Fruit fly (Drosophila melanogaster) whole organism, embryonic: ENCODE data around the gene CG12379.

Experiments used
- Awh ChIP-seq: fragments of 200-800 bp; sonication (Bioruptor generic); IDR thresholded peaks from 2 replicates; pipeline ENCODE4, ENCODE4 v1.3.6; 2022; ENCODE audit warnings: missing biosample characterization, missing genetic modification characterization
- CG1233 ChIP-seq: fragments of 200-800 bp; sonication (Bioruptor generic); optimal IDR thresholded peaks from 4 replicates; lab custom pipeline; 2018; ENCODE audit warnings: missing biosample characterization, mild to moderate bottlenecking, missing genetic modification characterization
- CG12391 ChIP-seq: fragments of 200-800 bp; sonication (Bioruptor generic); optimal IDR thresholded peaks from 3 replicates; lab custom pipeline; 2018; ENCODE audit warnings: missing biosample characterization, mild to moderate bottlenecking, missing genetic modification characterization, moderate library complexity
- CG12744 ChIP-seq: fragments of 200-800 bp; sonication (Bioruptor generic); optimal IDR thresholded peaks from 2 replicates; lab custom pipeline; 2016; ENCODE audit warnings: missing biosample characterization, missing genetic modification characterization
- CG12769 ChIP-seq: fragments of 200-800 bp; sonication (Bioruptor generic); optimal IDR thresholded peaks from 2 replicates; lab custom pipeline; 2019; ENCODE audit warnings: missing biosample characterization, mild to moderate bottlenecking, missing genetic modification characterization, moderate library complexity
- CG13123 ChIP-seq: fragments of 200-800 bp; sonication (Bioruptor generic); optimal IDR thresholded peaks from 2 replicates; lab custom pipeline; 2016; ENCODE audit warnings: missing biosample characterization, missing genetic modification characterization
- CG13296 ChIP-seq: fragments of 200-800 bp; sonication (Bioruptor generic); optimal IDR thresholded peaks from 3 replicates; lab custom pipeline; 2018; ENCODE audit warnings: missing biosample characterization, mild to moderate bottlenecking, missing genetic modification characterization
- CG14710 ChIP-seq: fragments of 200-800 bp; sonication (Bioruptor generic); optimal IDR thresholded peaks from 3 replicates; lab custom pipeline; 2019; ENCODE audit warnings: missing biosample characterization, mild to moderate bottlenecking, missing genetic modification characterization, moderate library complexity
- CG14965 ChIP-seq: fragments of 200-800 bp; sonication (Bioruptor generic); optimal IDR thresholded peaks from 2 replicates; lab custom pipeline; 2016; ENCODE audit warnings: missing biosample characterization, missing genetic modification characterization, borderline replicate concordance
- CG15073 ChIP-seq: fragments of 200-800 bp; sonication (Bioruptor generic); optimal IDR thresholded peaks from 2 replicates; lab custom pipeline; 2016; ENCODE audit warnings: missing biosample characterization, missing genetic modification characterization
- CG1647 ChIP-seq: fragments of 200-800 bp; sonication (Bioruptor generic); optimal IDR thresholded peaks from 3 replicates; lab custom pipeline; 2016; ENCODE audit warnings: missing biosample characterization, missing genetic modification characterization
- CG16863 ChIP-seq: fragments of 200-800 bp; sonication (Bioruptor generic); optimal IDR thresholded peaks from 3 replicates; lab custom pipeline; 2016; ENCODE audit warnings: missing biosample characterization, missing genetic modification characterization
- CG30403 ChIP-seq: fragments of 200-800 bp; sonication (Bioruptor generic); optimal IDR thresholded peaks from 3 replicates; lab custom pipeline; 2016; ENCODE audit warnings: missing biosample characterization, missing genetic modification characterization
- CG34422 ChIP-seq: fragments of 200-800 bp; sonication (Bioruptor generic); IDR thresholded peaks from 3 replicates; pipeline ENCODE4 v1.3.6; 2022; ENCODE audit warnings: missing biosample characterization, missing genetic modification characterization
- CG4820 ChIP-seq: fragments of 200-800 bp; sonication (Bioruptor generic); optimal IDR thresholded peaks from 3 replicates; lab custom pipeline; 2016; ENCODE audit warnings: missing biosample characterization, missing genetic modification characterization
- CG5180 ChIP-seq: fragments of 200-800 bp; sonication (Bioruptor generic); optimal IDR thresholded peaks from 3 replicates; lab custom pipeline; 2017; ENCODE audit warnings: missing biosample characterization, missing genetic modification characterization, mild to moderate bottlenecking, moderate library complexity, missing genetic modification reagents
- CG6683 ChIP-seq: fragments of 200-800 bp; sonication (Bioruptor generic); optimal IDR thresholded peaks from 2 replicates; lab custom pipeline; 2017; ENCODE audit warnings: missing biosample characterization, mild to moderate bottlenecking, missing genetic modification characterization, missing genetic modification reagents
- CG6765 ChIP-seq: fragments of 200-800 bp; sonication (Bioruptor generic); optimal IDR thresholded peaks from 3 replicates; lab custom pipeline; 2017; ENCODE audit warnings: missing biosample characterization, mild to moderate bottlenecking, missing genetic modification characterization
- CG9817 ChIP-seq: fragments of 200-800 bp; sonication (Bioruptor generic); optimal IDR thresholded peaks from 2 replicates; lab custom pipeline; 2018; ENCODE audit warnings: missing biosample characterization, mild to moderate bottlenecking, missing genetic modification characterization, moderate library complexity
- CG9876 ChIP-seq: fragments of 200-800 bp; sonication (Bioruptor generic); optimal IDR thresholded peaks from 2 replicates; lab custom pipeline; 2016; ENCODE audit warnings: missing biosample characterization, missing genetic modification characterization
- Dll ChIP-seq: fragments of 200-800 bp; sonication (Bioruptor generic); IDR thresholded peaks from 4 replicates; pipeline ENCODE4 v1.3.6; 2022; ENCODE audit warnings: missing biosample characterization, missing genetic modification characterization; ENCODE audit not compliant: partially characterized antibody
- Dref ChIP-seq: fragments of 200-800 bp; sonication (Bioruptor generic); IDR thresholded peaks from 2 replicates; pipeline ENCODE4 v1.3.6; 2022; ENCODE audit warnings: missing biosample characterization, missing genetic modification characterization
- GATAe ChIP-seq: fragments of 200-800 bp; sonication (Bioruptor generic); conservative IDR thresholded peaks from 2 replicates; pipeline ENCODE4 v1.3.6; 2022; ENCODE audit warnings: missing biosample characterization, missing genetic modification characterization
- Hr51 ChIP-seq, 2 experiments: fragments of 200-800 bp; sonication (Bioruptor generic); optimal IDR thresholded peaks; 2 replicates in 1 of 2; 3 replicates in 1 of 2; lab custom pipeline; 2016 to 2018; ENCODE audit warnings: missing biosample characterization in 2 of 2, missing genetic modification characterization in 2 of 2, mild to moderate bottlenecking in 1 of 2, moderate library complexity in 1 of 2
- Hsf ChIP-seq: fragments of 200-800 bp; sonication (Bioruptor generic); optimal IDR thresholded peaks from 3 replicates; lab custom pipeline; 2016; ENCODE audit warnings: missing biosample characterization, missing genetic modification characterization
- Max ChIP-seq: fragments of 200-800 bp; sonication (Bioruptor generic); optimal IDR thresholded peaks from 2 replicates; lab custom pipeline; 2016; ENCODE audit warnings: missing biosample characterization, mild to moderate bottlenecking, missing genetic modification characterization
- Mrtf ChIP-seq: fragments of 200-800 bp; sonication (Bioruptor generic); IDR thresholded peaks from 3 replicates; pipeline ENCODE4 v1.3.6; 2022; ENCODE audit warnings: missing biosample characterization, missing genetic modification characterization
- NfI ChIP-seq: fragments of 200-800 bp; sonication (Bioruptor generic); optimal IDR thresholded peaks from 3 replicates; lab custom pipeline; 2018; ENCODE audit warnings: missing biosample characterization, mild to moderate bottlenecking, missing genetic modification characterization, moderate library complexity
- Opbp ChIP-seq: fragments of 200-800 bp; sonication (Bioruptor generic); IDR thresholded peaks from 3 replicates; pipeline ENCODE4 v1.3.6; 2022; ENCODE audit warnings: missing biosample characterization, missing genetic modification characterization; ENCODE audit not compliant: partially characterized antibody
- TFAM ChIP-seq: fragments of 200-800 bp; sonication (Bioruptor generic); optimal IDR thresholded peaks from 2 replicates; lab custom pipeline; 2017; ENCODE audit warnings: missing biosample characterization, missing genetic modification characterization, inconsistent platforms
- crol ChIP-seq: fragments of 200-800 bp; sonication (Bioruptor generic); IDR thresholded peaks from 2 replicates; pipeline ENCODE4 v1.3.6; 2022; ENCODE audit warnings: missing biosample characterization, missing genetic modification characterization
- crp ChIP-seq, 2 experiments: fragments of 200-800 bp; sonication (Bioruptor generic); optimal IDR thresholded peaks; 2 replicates in 1 of 2; 3 replicates in 1 of 2; lab custom pipeline; 2017; ENCODE audit warnings: missing biosample characterization in 2 of 2, missing genetic modification characterization in 2 of 2, mild to moderate bottlenecking in 1 of 2, moderate library complexity in 1 of 2
- da ChIP-seq: fragments of 200-800 bp; sonication (Bioruptor generic); optimal IDR thresholded peaks from 2 replicates; lab custom pipeline; 2016; ENCODE audit warnings: missing biosample characterization, missing genetic modification characterization
- en ChIP-seq: fragments of 200-800 bp; sonication (Bioruptor generic); optimal IDR thresholded peaks from 2 replicates; lab custom pipeline; 2016; ENCODE audit warnings: missing biosample characterization, missing genetic modification characterization
- gt ChIP-seq: fragments of 200-800 bp; sonication (Bioruptor generic); IDR thresholded peaks from 2 replicates; pipeline ENCODE4 v1.3.6; 2022; ENCODE audit warnings: missing biosample characterization, missing genetic modification characterization
- hb ChIP-seq: fragments of 200-800 bp; sonication (Bioruptor generic); IDR thresholded peaks from 3 replicates; pipeline ENCODE4 v1.3.6; 2022; ENCODE audit warnings: missing biosample characterization, missing genetic modification characterization; ENCODE audit not compliant: partially characterized antibody
- mam ChIP-seq: fragments of 200-800 bp; sonication (Bioruptor generic); optimal IDR thresholded peaks from 3 replicates; lab custom pipeline; 2016; ENCODE audit warnings: missing biosample characterization, missing genetic modification characterization
- nom ChIP-seq: fragments of 200-800 bp; sonication (Bioruptor generic); optimal IDR thresholded peaks from 2 replicates; lab custom pipeline; 2017; ENCODE audit warnings: missing biosample characterization, missing genetic modification characterization, mild to moderate bottlenecking, moderate library complexity, missing genetic modification reagents
- oc ChIP-seq: fragments of 200-800 bp; sonication (Bioruptor generic); optimal IDR thresholded peaks from 2 replicates; lab custom pipeline; 2018; ENCODE audit warnings: missing biosample characterization, mild to moderate bottlenecking, missing genetic modification characterization, moderate library complexity
- onecut ChIP-seq: fragments of 200-800 bp; sonication (Bioruptor generic); IDR thresholded peaks from 2 replicates; pipeline ENCODE4 v1.3.6; 2022; ENCODE audit warnings: missing biosample characterization, missing genetic modification characterization
- p53 ChIP-seq: fragments of 200-800 bp; sonication (Bioruptor generic); optimal IDR thresholded peaks from 2 replicates; lab custom pipeline; 2016; ENCODE audit warnings: missing biosample characterization, missing genetic modification characterization
- pan ChIP-seq, 4 experiments: fragments of >200 bp in 3 of 4; fragments of 200-800 bp in 1 of 4; sonication (Bioruptor generic) in 1 of 4; optimal IDR thresholded peaks in 3 of 4; IDR thresholded peaks in 1 of 4; 2 replicates each; pipeline versions ENCODE4 v1.3.6 to Lab custom; 2017 to 2022; ENCODE audit warnings: missing biosample characterization in 2 of 4, missing genetic modification characterization in 2 of 4, mixed read lengths in 1 of 4
- pzg ChIP-seq: fragments of 200-800 bp; sonication (Bioruptor generic); optimal IDR thresholded peaks from 3 replicates; lab custom pipeline; 2018; ENCODE audit warnings: missing biosample characterization, mild to moderate bottlenecking, missing genetic modification characterization, moderate library complexity
- sd ChIP-seq: fragments of 200-800 bp; sonication (Bioruptor generic); optimal IDR thresholded peaks from 3 replicates; lab custom pipeline; 2018; ENCODE audit warnings: missing biosample characterization, mild to moderate bottlenecking, missing genetic modification characterization, moderate library complexity
- sima ChIP-seq: fragments of 200-800 bp; sonication (Bioruptor generic); optimal IDR thresholded peaks from 2 replicates; lab custom pipeline; 2016; ENCODE audit warnings: missing biosample characterization, missing genetic modification characterization
- tna ChIP-seq: fragments of 200-800 bp; sonication (Bioruptor generic); IDR thresholded peaks from 2 replicates; pipeline ENCODE4 v1.3.6; 2022; ENCODE audit warnings: missing biosample characterization, missing genetic modification characterization; ENCODE audit not compliant: partially characterized antibody
- trem ChIP-seq: fragments of 200-800 bp; optimal IDR thresholded peaks from 3 replicates; lab custom pipeline; 2019; ENCODE audit warnings: missing biosample characterization, mild to moderate bottlenecking, missing genetic modification characterization, moderate library complexity
- zf30C ChIP-seq: fragments of 200-800 bp; sonication (Bioruptor generic); optimal IDR thresholded peaks from 3 replicates; lab custom pipeline; 2018; ENCODE audit warnings: missing biosample characterization, mild to moderate bottlenecking, missing genetic modification characterization

The CG12379 gene

DNA sequence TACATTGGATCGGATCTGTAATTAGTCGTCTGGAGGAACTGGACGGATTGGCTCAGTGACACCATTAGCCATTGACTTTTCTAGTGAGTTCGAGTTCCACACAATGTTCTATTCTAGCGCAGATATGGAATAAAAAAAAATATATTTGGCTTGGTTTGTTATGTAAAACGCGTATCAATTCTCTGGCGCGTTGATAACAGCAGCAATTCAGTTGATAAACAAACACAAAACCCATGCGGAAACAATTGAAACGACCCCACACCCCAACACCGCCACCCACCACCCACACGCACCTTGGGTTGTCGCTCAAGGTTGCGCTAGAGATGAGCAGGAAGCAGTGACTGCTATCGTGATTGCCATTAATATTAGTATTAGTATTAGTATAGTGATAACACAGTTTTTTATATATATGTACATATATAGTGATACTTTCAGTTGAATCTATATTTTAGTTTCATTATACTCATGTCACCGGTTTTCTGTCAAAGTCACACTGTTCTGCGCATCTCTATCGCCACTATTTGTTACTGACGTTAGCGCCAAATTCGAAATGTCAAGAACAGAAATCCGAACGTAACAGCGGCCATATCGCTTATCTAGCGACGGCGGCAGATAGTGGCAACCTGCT, 36.1 kb downstream of the CG12379 start (continued):
- TF ChIP-seq CG6765 (GFP tag; lab: Kevin White, UChicago) (peak; percentile 70), crol (GFP tag; lab: Robert Waterston, UW) (peak; percentile 75), onecut (GFP tag; lab: Robert Waterston, UW) (peak; percentile 76), zf30C (GFP tag; lab: Kevin White, UChicago) (no peak), p53 (GFP tag; lab: Kevin White, UChicago) (no peak), CG1647 (GFP tag; lab: Kevin White, UChicago) (peak; percentile 68), crp (GFP tag; optimal IDR thresholded peaks at IDR 0.05; lab: Kevin White, UChicago) (no peak), nom (GFP tag; lab: Kevin White, UChicago) (peak; percentile 65), tna (GFP tag; lab: Robert Waterston, UW) (no peak), CG16863 (GFP tag; lab: Kevin White, UChicago) (no peak), CG5180 (GFP tag; lab: Kevin White, UChicago) (peak; percentile 79), Mrtf (GFP tag; lab: Robert Waterston, UW) (peak; percentile 91), TFAM (no peak), CG12391 (tag; lab: Kevin White, UChicago) (peak; percentile 93), CG9876 (GFP tag; lab: Kevin White, UChicago) (no peak), Hsf (GFP tag; lab: Kevin White, UChicago) (peak; percentile 84), oc (tag; lab: Kevin White, UChicago) (peak; percentile 70), pzg (GFP tag; lab: Kevin White, UChicago) (peak; percentile 39), CG13123 (GFP tag; lab: Kevin White, UChicago) (peak; percentile 60), hb (GFP tag; lab: Robert Waterston, UW) (no peak), CG14710 (tag; lab: Kevin White, UChicago) (peak; percentile 88), NfI (peak; percentile 90), CG12769 (tag; lab: Kevin White, UChicago) (peak; percentile 92), sima (no peak), gt (GFP tag; lab: Robert Waterston, UW) (peak; percentile 80), CG12744 (no peak), sd (peak; percentile 74), CG13296 (GFP tag; lab: Kevin White, UChicago) (peak; percentile 91), Awh (peak; percentile 81), trem (tag; lab: Kevin White, UChicago) (peak; percentile 80), Max (peak; percentile 84), mam (peak; percentile 61), da (GFP tag; lab: Kevin White, UChicago) (no peak), CG34422 (GFP tag; lab: Robert Waterston, UW) (peak; percentile 96), Dref (GFP tag; lab: Robert Waterston, UW) (peak; percentile 42), pan (optimal IDR thresholded peaks at IDR 0.05; lab: Kevin White, UChicago) (no peak), pan (GFP tag; optimal IDR thresholded peaks at IDR 0.05 in 1 of 2, IDR thresholded peaks at IDR 0.05 in 1 of 2) (peak in 1 of 2 experiments; percentile 96), CG30403 (peak; percentile 95), CG15073 (GFP tag; lab: Kevin White, UChicago) (peak; percentile 43), Dll (GFP tag; lab: Robert Waterston, UW) (no peak; the same call in 3 of the 4 replicates), GATAe (GFP tag; lab: Robert Waterston, UW) (peak; percentile 80), CG1233 (GFP tag; lab: Kevin White, UChicago) (peak; percentile 88), Opbp (GFP tag; lab: Robert Waterston, UW) (no peak), CG6683 (peak; percentile 84), CG4820 (GFP tag; lab: Kevin White, UChicago) (peak; percentile 89), CG9817 (tag; lab: Kevin White, UChicago) (peak; percentile 93), en (GFP tag; lab: Kevin White, UChicago) (no peak), CG14965 (GFP tag; lab: Kevin White, UChicago) (no peak), Hr51 (GFP tag; optimal IDR thresholded peaks at IDR 0.05; lab: Kevin White, UChicago) (peak; percentile 31 to 88)
